Fruit fly (Drosophila melanogaster) whole organism, embryonic: Measurements from ENCODE around the gene spn-E.
A peak's percentile ranks its signal among the peaks of the same experiment; 100 is the strongest.

Source experiments
- Atf6 ChIP-seq: fragments of 200-800 bp; sonication (Bioruptor generic); IDR thresholded peaks from 2 replicates; pipeline ENCODE4 v1.3.6; 2022; ENCODE audit warnings: missing biosample characterization, missing genetic modification characterization
- CG10321 ChIP-seq: fragments of 200-800 bp; sonication (Bioruptor generic); IDR thresholded peaks from 2 replicates; pipeline ENCODE4 v1.3.6; 2022; ENCODE audit warnings: missing biosample characterization, missing genetic modification characterization
- CG11247 ChIP-seq: fragments of 200-800 bp; sonication (Bioruptor generic); IDR thresholded peaks from 2 replicates; pipeline ENCODE4 v1.3.6; 2022; ENCODE audit warnings: missing biosample characterization, missing genetic modification characterization
- CG11456 ChIP-seq: fragments of 200-800 bp; sonication (Bioruptor generic); IDR thresholded peaks from 3 replicates; pipeline ENCODE4 v1.3.6; 2022; ENCODE audit warnings: missing biosample characterization, missing genetic modification characterization
- CG12071 ChIP-seq: fragments of 200-800 bp; sonication (Bioruptor generic); optimal IDR thresholded peaks from 3 replicates; lab custom pipeline; 2018; ENCODE audit warnings: missing biosample characterization, mild to moderate bottlenecking, missing genetic modification characterization
- CG12104 ChIP-seq: fragments of 200-800 bp; sonication (Bioruptor generic); optimal IDR thresholded peaks from 3 replicates; lab custom pipeline; 2016; ENCODE audit warnings: missing biosample characterization, missing genetic modification characterization
- CG12155 ChIP-seq: fragments of 200-800 bp; sonication (Bioruptor generic); optimal IDR thresholded peaks from 3 replicates; lab custom pipeline; 2016; ENCODE audit warnings: missing biosample characterization, missing genetic modification characterization
- CG13123 ChIP-seq: fragments of 200-800 bp; sonication (Bioruptor generic); optimal IDR thresholded peaks from 2 replicates; lab custom pipeline; 2016; ENCODE audit warnings: missing biosample characterization, missing genetic modification characterization
- CG14441 ChIP-seq: fragments of 200-800 bp; sonication (Bioruptor generic); IDR thresholded peaks from 2 replicates; pipeline ENCODE4 v1.3.6; 2022; ENCODE audit warnings: missing biosample characterization, missing genetic modification characterization
- CG17361 ChIP-seq: fragments of 200-800 bp; sonication (Bioruptor generic); IDR thresholded peaks from 3 replicates; pipeline ENCODE4 v1.3.6; 2022; ENCODE audit warnings: missing biosample characterization, missing genetic modification characterization
- CG17912 ChIP-seq: fragments of 200-800 bp; sonication (Bioruptor generic); optimal IDR thresholded peaks from 2 replicates; lab custom pipeline; 2018; ENCODE audit warnings: missing biosample characterization, mild to moderate bottlenecking, missing genetic modification characterization
- CG18599 ChIP-seq: fragments of 200-800 bp; sonication (Bioruptor generic); optimal IDR thresholded peaks from 3 replicates; lab custom pipeline; 2017; ENCODE audit warnings: missing biosample characterization, missing genetic modification characterization, mild to moderate bottlenecking, moderate library complexity, missing genetic modification reagents
- CG18764 ChIP-seq: fragments of 200-800 bp; sonication (Bioruptor generic); optimal IDR thresholded peaks from 3 replicates; lab custom pipeline; 2016; ENCODE audit warnings: missing biosample characterization, missing genetic modification characterization
- CG4282 ChIP-seq: fragments of 200-800 bp; sonication (Bioruptor generic); optimal IDR thresholded peaks from 2 replicates; lab custom pipeline; 2016; ENCODE audit warnings: missing biosample characterization, missing genetic modification characterization
- CG7372 ChIP-seq: fragments of 200-800 bp; sonication (Bioruptor generic); IDR thresholded peaks from 2 replicates; pipeline ENCODE4 v1.3.6; 2022; ENCODE audit warnings: missing biosample characterization, missing genetic modification characterization
- CG8089 ChIP-seq: fragments of 200-800 bp; sonication (Bioruptor generic); optimal IDR thresholded peaks from 3 replicates; lab custom pipeline; 2016; ENCODE audit warnings: missing biosample characterization, missing genetic modification characterization
- CG8359 ChIP-seq: fragments of 200-800 bp; sonication (Bioruptor generic); optimal IDR thresholded peaks from 2 replicates; lab custom pipeline; 2017; ENCODE audit warnings: missing biosample characterization, mild to moderate bottlenecking, missing genetic modification characterization, borderline replicate concordance
- CG9876 ChIP-seq: fragments of 200-800 bp; sonication (Bioruptor generic); optimal IDR thresholded peaks from 2 replicates; lab custom pipeline; 2016; ENCODE audit warnings: missing biosample characterization, missing genetic modification characterization
- CTCF ChIP-seq: fragments of 200-800 bp; sonication (Bioruptor generic); optimal IDR thresholded peaks from 2 replicates; lab custom pipeline; 2017; ENCODE audit warnings: missing biosample characterization, mild to moderate bottlenecking, missing genetic modification characterization, moderate library complexity
- Eip74EF ChIP-seq, 2 experiments: fragments of 200-800 bp in 1 of 2; fragments of >200 bp in 1 of 2; sonication (Bioruptor generic) in 1 of 2; optimal IDR thresholded peaks; 2 replicates each; lab custom pipeline; 2017 to 2019; ENCODE audit warnings: missing biosample characterization in 2 of 2, missing genetic modification characterization in 2 of 2, mild to moderate bottlenecking in 1 of 2, moderate library complexity in 1 of 2
- Ets97D ChIP-seq: fragments of 200-800 bp; sonication (Bioruptor generic); optimal IDR thresholded peaks from 3 replicates; lab custom pipeline; 2016; ENCODE audit warnings: missing biosample characterization, missing genetic modification characterization
- Fer3 ChIP-seq: fragments of 200-800 bp; sonication (Bioruptor generic); optimal IDR thresholded peaks from 2 replicates; lab custom pipeline; 2018; ENCODE audit warnings: missing biosample characterization, mild to moderate bottlenecking, missing genetic modification characterization, moderate library complexity
- H15 ChIP-seq: fragments of 200-800 bp; sonication (Bioruptor generic); IDR thresholded peaks from 3 replicates; pipeline ENCODE4 v1.3.6; 2022; ENCODE audit warnings: missing biosample characterization, missing genetic modification characterization
- Hand ChIP-seq: fragments of 200-800 bp; sonication (Bioruptor generic); optimal IDR thresholded peaks from 2 replicates; lab custom pipeline; 2017; ENCODE audit warnings: mild to moderate bottlenecking, missing biosample characterization, missing genetic modification reagents, missing genetic modification characterization
- Hey ChIP-seq: fragments of 200-800 bp; sonication (Bioruptor generic); optimal IDR thresholded peaks from 3 replicates; lab custom pipeline; 2018; ENCODE audit warnings: missing biosample characterization, mild to moderate bottlenecking, missing genetic modification characterization
- MESR4 ChIP-seq: fragments of 200-800 bp; sonication (Bioruptor generic); optimal IDR thresholded peaks from 2 replicates; lab custom pipeline; 2018; ENCODE audit warnings: missing biosample characterization, mild to moderate bottlenecking, missing genetic modification characterization, moderate library complexity
- Mrtf ChIP-seq: fragments of 200-800 bp; sonication (Bioruptor generic); IDR thresholded peaks from 3 replicates; pipeline ENCODE4 v1.3.6; 2022; ENCODE audit warnings: missing biosample characterization, missing genetic modification characterization
- Neu2 ChIP-seq: fragments of 200-800 bp; sonication (Bioruptor generic); optimal IDR thresholded peaks from 3 replicates; lab custom pipeline; 2016; ENCODE audit warnings: missing biosample characterization, missing genetic modification characterization, borderline replicate concordance
- Nf-YA ChIP-seq: fragments of 200-800 bp; sonication (Bioruptor generic); IDR thresholded peaks from 2 replicates; pipeline ENCODE4 v1.3.6; 2022; ENCODE audit warnings: missing biosample characterization, missing genetic modification characterization
- Sry-β ChIP-seq: fragments of 200-800 bp; sonication (Bioruptor generic); optimal IDR thresholded peaks from 2 replicates; lab custom pipeline; 2018; ENCODE audit warnings: missing biosample characterization, mild to moderate bottlenecking, missing genetic modification characterization, moderate library complexity
- Sry-δ ChIP-seq: fragments of 200-800 bp; sonication (Bioruptor generic); optimal IDR thresholded peaks from 2 replicates; lab custom pipeline; 2016; ENCODE audit warnings: missing biosample characterization, missing genetic modification characterization
- Xbp1 ChIP-seq: fragments of 200-800 bp; sonication (Bioruptor generic); optimal IDR thresholded peaks from 3 replicates; lab custom pipeline; 2016; ENCODE audit warnings: missing biosample characterization, mild to moderate bottlenecking, missing genetic modification characterization
- bab2 ChIP-seq: fragments of 200-800 bp; sonication (Bioruptor generic); optimal IDR thresholded peaks from 2 replicates; lab custom pipeline; 2016; ENCODE audit warnings: missing biosample characterization, missing genetic modification characterization
- cas ChIP-seq: fragments of 200-800 bp; sonication (Bioruptor generic); IDR thresholded peaks from 2 replicates; pipeline ENCODE4 v1.3.6; 2022; ENCODE audit warnings: missing biosample characterization, missing genetic modification characterization
- cato ChIP-seq: fragments of 200-800 bp; sonication (Bioruptor generic); optimal IDR thresholded peaks from 2 replicates; lab custom pipeline; 2016; ENCODE audit warnings: missing biosample characterization, missing genetic modification characterization, borderline replicate concordance
- corto ChIP-seq: fragments of 200-800 bp; sonication (Bioruptor generic); optimal IDR thresholded peaks from 2 replicates; lab custom pipeline; 2016; ENCODE audit warnings: missing biosample characterization, mild to moderate bottlenecking, missing genetic modification characterization, moderate library complexity
- crc ChIP-seq: fragments of 200-800 bp; sonication (Bioruptor generic); optimal IDR thresholded peaks from 2 replicates; lab custom pipeline; 2016; ENCODE audit warnings: missing biosample characterization, missing genetic modification characterization
- croc ChIP-seq: fragments of 200-800 bp; sonication (Bioruptor generic); conservative IDR thresholded peaks from 3 replicates; pipeline ENCODE4 v1.3.6; 2022; ENCODE audit warnings: missing biosample characterization, missing genetic modification characterization
- cwo ChIP-seq: fragments of 200-800 bp; sonication (Bioruptor generic); optimal IDR thresholded peaks from 3 replicates; lab custom pipeline; 2017; ENCODE audit warnings: missing biosample characterization, missing genetic modification characterization, mild to moderate bottlenecking, moderate library complexity, missing genetic modification reagents
- fd64A ChIP-seq: fragments of 200-800 bp; sonication (Bioruptor generic); optimal IDR thresholded peaks from 3 replicates; lab custom pipeline; 2018; ENCODE audit warnings: missing biosample characterization, mild to moderate bottlenecking, missing genetic modification characterization
- fd96Cb ChIP-seq: fragments of 200-800 bp; sonication (Bioruptor generic); optimal IDR thresholded peaks from 2 replicates; lab custom pipeline; 2018; ENCODE audit warnings: missing biosample characterization, mild to moderate bottlenecking, missing genetic modification characterization, moderate library complexity
- maf-S ChIP-seq: fragments of 200-800 bp; sonication (Bioruptor generic); optimal IDR thresholded peaks from 2 replicates; lab custom pipeline; 2016; ENCODE audit warnings: missing biosample characterization, missing genetic modification characterization
- mld ChIP-seq: fragments of 200-800 bp; sonication (Bioruptor generic); IDR thresholded peaks from 3 replicates; pipeline ENCODE4 v1.3.6; 2022; ENCODE audit warnings: missing biosample characterization, missing genetic modification characterization; ENCODE audit not compliant: partially characterized antibody
- nerfin-1 ChIP-seq: fragments of 200-800 bp; sonication (Bioruptor generic); optimal IDR thresholded peaks from 3 replicates; lab custom pipeline; 2019; ENCODE audit warnings: missing biosample characterization, mild to moderate bottlenecking, missing genetic modification characterization, moderate library complexity
- phol ChIP-seq: fragments of 200-800 bp; sonication (Bioruptor generic); optimal IDR thresholded peaks from 3 replicates; lab custom pipeline; 2018; ENCODE audit warnings: missing biosample characterization, mild to moderate bottlenecking, missing genetic modification characterization, moderate library complexity
- slp2 ChIP-seq: fragments of 200-800 bp; sonication (Bioruptor generic); optimal IDR thresholded peaks from 2 replicates; lab custom pipeline; 2016; ENCODE audit warnings: missing biosample characterization, missing genetic modification characterization
- tin ChIP-seq: fragments of 200-800 bp; sonication (Bioruptor generic); optimal IDR thresholded peaks from 3 replicates; lab custom pipeline; 2016; ENCODE audit warnings: missing biosample characterization, missing genetic modification characterization
- tll ChIP-seq, 2 experiments: fragments of 200-800 bp in 1 of 2; fragments of >200 bp in 1 of 2; sonication (Bioruptor generic) in 1 of 2; optimal IDR thresholded peaks; 2 replicates each; lab custom pipeline; 2017 to 2019; ENCODE audit warnings: missing biosample characterization in 2 of 2, missing genetic modification characterization in 2 of 2, mild to moderate bottlenecking in 1 of 2, moderate library complexity in 1 of 2
- twi ChIP-seq: fragments of 200-800 bp; optimal IDR thresholded peaks from 2 replicates; lab custom pipeline; 2019; ENCODE audit warnings: missing biosample characterization, mild to moderate bottlenecking, missing genetic modification characterization, moderate library complexity
- tx ChIP-seq: fragments of 200-800 bp; sonication (Bioruptor generic); optimal IDR thresholded peaks from 2 replicates; lab custom pipeline; 2016; ENCODE audit warnings: missing biosample characterization, missing genetic modification characterization
- unc-4 ChIP-seq: fragments of 200-800 bp; sonication (Bioruptor generic); IDR thresholded peaks from 2 replicates; pipeline ENCODE4 v1.3.6; 2022; ENCODE audit warnings: missing biosample characterization, missing genetic modification characterization; ENCODE audit not compliant: partially characterized antibody
- yki ChIP-seq: fragments of >200 bp; optimal IDR thresholded peaks from 3 replicates; lab custom pipeline; 2018

Gene spn-E

dm6 chr3R:15792427-15792826 lies 44.8 kb upstream of the spn-E start, which contains the start of gene Acyp2 (continued):
- no peak for TF ChIP-seq Neu2 (GFP tag; lab: Kevin White, UChicago)
- 0 out of 2 replicates have a peak, but pooled peaks have one; percentile 17 for TF ChIP-seq CG14441 (GFP tag; lab: Robert Waterston, UW)
- TF ChIP-seq croc (GFP tag; lab: Robert Waterston, UW) = no peak
- TF ChIP-seq Sry-β (GFP tag; lab: Kevin White, UChicago) = no peak
- TF ChIP-seq Nf-YA (GFP tag; lab: Robert Waterston, UW) = no peak
- TF ChIP-seq Hand = no peak
- no peak for TF ChIP-seq mld (GFP tag; lab: Robert Waterston, UW)
- TF ChIP-seq CG11247 = no peak
- TF ChIP-seq CG8359 (GFP tag; lab: Kevin White, UChicago) = no peak
- no peak for TF ChIP-seq corto (GFP tag; lab: Kevin White, UChicago)
- peak; percentile 16 for TF ChIP-seq CTCF (GFP tag; lab: Kevin White, UChicago)
- TF ChIP-seq cato (GFP tag; lab: Kevin White, UChicago) = no peak
- no peak for TF ChIP-seq cwo (GFP tag; lab: Kevin White, UChicago)
- TF ChIP-seq tll (GFP tag; optimal IDR thresholded peaks at IDR 0.05; lab: Kevin White, UChicago) = no peak
- peak; percentile 19 for TF ChIP-seq crc
- no peak for TF ChIP-seq CG13123 (GFP tag; lab: Kevin White, UChicago)
- no peak for TF ChIP-seq fd64A (GFP tag; lab: Kevin White, UChicago)
- no peak for TF ChIP-seq CG7372
- TF ChIP-seq MESR4 (GFP tag; lab: Kevin White, UChicago) = peak; percentile 51
- TF ChIP-seq Ets97D (GFP tag; lab: Kevin White, UChicago) = peak; percentile 80
- no peak for TF ChIP-seq Mrtf (GFP tag; lab: Robert Waterston, UW)
- no peak for TF ChIP-seq CG4282 (GFP tag; lab: Kevin White, UChicago)
- TF ChIP-seq CG9876 = peak; percentile 30
- no peak for TF ChIP-seq CG12104 (GFP tag; lab: Kevin White, UChicago)
- TF ChIP-seq twi (tag; lab: Kevin White, UChicago) = no peak
- peak; percentile 51 for TF ChIP-seq Xbp1 (GFP tag; lab: Kevin White, UChicago)
- TF ChIP-seq Eip74EF (GFP tag; optimal IDR thresholded peaks at IDR 0.05; lab: Kevin White, UChicago) = no peak
- peak; percentile 36 for TF ChIP-seq tin
- no peak for TF ChIP-seq slp2 (GFP tag; lab: Kevin White, UChicago)
- no peak for TF ChIP-seq cas (GFP tag; lab: Robert Waterston, UW)
- TF ChIP-seq Sry-δ (GFP tag; lab: Kevin White, UChicago) = peak; percentile 88
- no peak for TF ChIP-seq CG18764 (GFP tag; lab: Kevin White, UChicago)
- no peak for TF ChIP-seq H15 (GFP tag; lab: Robert Waterston, UW)
- peak; percentile 40 for TF ChIP-seq phol (tag; lab: Kevin White, UChicago)
- peak; percentile 17 for TF ChIP-seq tx
- TF ChIP-seq unc-4 = peak; percentile 56; the same call in 1 of the 2 replicates
- TF ChIP-seq bab2 (GFP tag; lab: Kevin White, UChicago) = no peak
- no peak for TF ChIP-seq maf-S
- TF ChIP-seq fd96Cb = no peak
- no peak for TF ChIP-seq Atf6 (GFP tag; lab: Robert Waterston, UW)
- TF ChIP-seq Hey (tag; lab: Kevin White, UChicago) = no peak
- no peak for TF ChIP-seq CG17912 (GFP tag; lab: Kevin White, UChicago)
- TF ChIP-seq CG17361 (GFP tag; lab: Robert Waterston, UW) = 0 out of 3 replicates have a peak, but pooled peaks have one; percentile 18
- 0 out of 3 replicates have a peak, but pooled peaks have one; percentile 44 for TF ChIP-seq CG11456
- no peak for TF ChIP-seq CG18599
- peak; percentile 18; the same call in 1 of the 2 replicates for TF ChIP-seq CG10321
- TF ChIP-seq nerfin-1 = no peak
- TF ChIP-seq yki (lab: Kevin White, UChicago) = no peak
- no peak for TF ChIP-seq Fer3 (tag; lab: Kevin White, UChicago)
- no peak for TF ChIP-seq CG12071 (GFP tag; lab: Kevin White, UChicago)
- TF ChIP-seq CG12155 (GFP tag; lab: Kevin White, UChicago) = peak; percentile 50
- TF ChIP-seq CG8089 (GFP tag; lab: Kevin White, UChicago) = no peak
